Fruit fly (Drosophila melanogaster) whole organism, prepupa: ENCODE results near the gene Polr2B.

Source experiments
- Blimp-1 ChIP-seq: fragments of 200-800 bp; sonication (Bioruptor generic); optimal IDR thresholded peaks from 3 replicates; lab custom pipeline; 2017; ENCODE audit warnings: missing biosample characterization, missing genetic modification characterization, mild to moderate bottlenecking, moderate library complexity, missing genetic modification reagents
- CG10631 ChIP-seq: fragments of 200-800 bp; sonication (Bioruptor generic); optimal IDR thresholded peaks from 2 replicates; lab custom pipeline; 2016; ENCODE audit warnings: missing biosample characterization, missing genetic modification characterization
- CG10669 ChIP-seq: fragments of 200-800 bp; sonication (Bioruptor generic); optimal IDR thresholded peaks from 3 replicates; lab custom pipeline; 2018; ENCODE audit warnings: missing biosample characterization, mild to moderate bottlenecking, missing genetic modification characterization, moderate library complexity
- CG11762 ChIP-seq: fragments of 200-800 bp; sonication (Bioruptor generic); optimal IDR thresholded peaks from 3 replicates; lab custom pipeline; 2016; ENCODE audit warnings: missing biosample characterization, missing genetic modification characterization; ENCODE audit not compliant: insufficient read depth
- CG11902 ChIP-seq: fragments of 200-800 bp; sonication (Bioruptor generic); optimal IDR thresholded peaks from 3 replicates; lab custom pipeline; 2016; ENCODE audit warnings: missing biosample characterization, missing genetic modification characterization
- CG15336 ChIP-seq: fragments of 200-800 bp; sonication (Bioruptor generic); IDR thresholded peaks from 2 replicates; pipeline ENCODE4 v1.3.6; 2022; ENCODE audit warnings: missing biosample characterization, missing genetic modification characterization
- CG1621 ChIP-seq: fragments of 200-800 bp; sonication (Bioruptor generic); optimal IDR thresholded peaks from 3 replicates; lab custom pipeline; 2018; ENCODE audit warnings: missing biosample characterization, mild to moderate bottlenecking, missing genetic modification characterization
- CG16779 ChIP-seq: fragments of 200-800 bp; sonication (Bioruptor generic); optimal IDR thresholded peaks from 3 replicates; lab custom pipeline; 2017; ENCODE audit warnings: missing biosample characterization, mild to moderate bottlenecking, missing genetic modification characterization
- CG3032 ChIP-seq: fragments of 200-800 bp; optimal IDR thresholded peaks from 2 replicates; lab custom pipeline; 2019; ENCODE audit warnings: missing biosample characterization, mild to moderate bottlenecking, missing genetic modification characterization, moderate library complexity
- CG31627 ChIP-seq: fragments of 200-800 bp; sonication (Bioruptor generic); optimal IDR thresholded peaks from 3 replicates; lab custom pipeline; 2016; ENCODE audit warnings: missing biosample characterization, missing genetic modification characterization
- CG32006 ChIP-seq: fragments of 200-800 bp; sonication (Bioruptor generic); optimal IDR thresholded peaks from 3 replicates; lab custom pipeline; 2017; ENCODE audit warnings: missing biosample characterization, mild to moderate bottlenecking, missing genetic modification characterization
- CG34406 ChIP-seq: fragments of 200-800 bp; sonication (Bioruptor generic); optimal IDR thresholded peaks from 3 replicates; lab custom pipeline; 2016; ENCODE audit warnings: missing biosample characterization, missing genetic modification characterization
- CG3919 ChIP-seq: fragments of 200-800 bp; sonication (Bioruptor generic); optimal IDR thresholded peaks from 3 replicates; lab custom pipeline; 2016; ENCODE audit warnings: missing biosample characterization, missing genetic modification characterization
- CG6163 ChIP-seq: fragments of 200-800 bp; sonication (Bioruptor generic); IDR thresholded peaks from 3 replicates; pipeline ENCODE4 v1.3.6; 2022; ENCODE audit warnings: missing biosample characterization, missing genetic modification characterization
- CG6276 ChIP-seq: fragments of 200-800 bp; sonication (Bioruptor generic); optimal IDR thresholded peaks from 2 replicates; lab custom pipeline; 2017; ENCODE audit warnings: missing biosample characterization, mild to moderate bottlenecking, missing genetic modification characterization
- CG6792 ChIP-seq: fragments of 200-800 bp; sonication (Bioruptor generic); optimal IDR thresholded peaks from 3 replicates; lab custom pipeline; 2016; ENCODE audit warnings: missing biosample characterization, missing genetic modification characterization
- CG6808 ChIP-seq: fragments of 200-800 bp; sonication (Bioruptor generic); optimal IDR thresholded peaks from 3 replicates; lab custom pipeline; 2017; ENCODE audit warnings: missing biosample characterization, missing genetic modification characterization, mild to moderate bottlenecking, moderate library complexity, missing genetic modification reagents
- CG6854 ChIP-seq: fragments of 200-800 bp; sonication (Bioruptor generic); optimal IDR thresholded peaks from 2 replicates; lab custom pipeline; 2017; ENCODE audit warnings: missing biosample characterization, mild to moderate bottlenecking, missing genetic modification characterization
- CG7368 ChIP-seq: fragments of 200-800 bp; sonication (Bioruptor generic); optimal IDR thresholded peaks from 3 replicates; lab custom pipeline; 2016; ENCODE audit warnings: missing biosample characterization, missing genetic modification characterization
- CG8319 ChIP-seq: fragments of 200-800 bp; sonication (Bioruptor generic); optimal IDR thresholded peaks from 3 replicates; lab custom pipeline; 2016; ENCODE audit warnings: missing biosample characterization, missing genetic modification characterization
- CG9139 ChIP-seq: fragments of 200-800 bp; sonication (Bioruptor generic); optimal IDR thresholded peaks from 3 replicates; lab custom pipeline; 2017; ENCODE audit warnings: missing biosample characterization, mild to moderate bottlenecking, missing genetic modification characterization
- Eip75B ChIP-seq: fragments of 200-800 bp; sonication (Bioruptor generic); optimal IDR thresholded peaks from 3 replicates; lab custom pipeline; 2016; ENCODE audit warnings: missing biosample characterization, missing genetic modification characterization
- Eip78C ChIP-seq: fragments of 200-800 bp; sonication (Bioruptor generic); peaks from one replicate; lab custom pipeline; 2016; ENCODE audit warnings: missing biosample characterization, missing genetic modification characterization
- Eip93F ChIP-seq: fragments of 200-800 bp; sonication (Bioruptor generic); optimal IDR thresholded peaks from 2 replicates; lab custom pipeline; 2016; ENCODE audit warnings: missing biosample characterization, mild to moderate bottlenecking, missing genetic modification characterization
- Ets96B ChIP-seq: fragments of 200-800 bp; optimal IDR thresholded peaks from 2 replicates; lab custom pipeline; 2019; ENCODE audit warnings: missing biosample characterization, mild to moderate bottlenecking, missing genetic modification characterization, moderate library complexity
- Gug ChIP-seq: fragments of 200-800 bp; sonication (Bioruptor generic); IDR thresholded peaks from 2 replicates; pipeline ENCODE4 v1.3.6; 2022; ENCODE audit warnings: missing biosample characterization, missing genetic modification characterization
- Hr38 ChIP-seq: sonication (Bioruptor generic); optimal IDR thresholded peaks from 2 replicates; lab custom pipeline; 2016; ENCODE audit warnings: missing biosample characterization, missing genetic modification characterization
- Hr39 ChIP-seq: fragments of 200-800 bp; sonication (Bioruptor generic); optimal IDR thresholded peaks from 2 replicates; lab custom pipeline; 2016; ENCODE audit warnings: missing biosample characterization, missing genetic modification characterization
- Hr4 ChIP-seq: fragments of 200-800 bp; sonication (Bioruptor generic); optimal IDR thresholded peaks from 3 replicates; lab custom pipeline; 2016; ENCODE audit warnings: missing biosample characterization, missing genetic modification characterization
- Lpt ChIP-seq: fragments of 200-800 bp; sonication (Bioruptor generic); optimal IDR thresholded peaks from 3 replicates; lab custom pipeline; 2016; ENCODE audit warnings: missing biosample characterization, missing genetic modification characterization
- OdsH ChIP-seq: fragments of 200-800 bp; sonication (Bioruptor generic); optimal IDR thresholded peaks from 3 replicates; lab custom pipeline; 2016; ENCODE audit warnings: missing biosample characterization, missing genetic modification characterization
- Sox102F ChIP-seq: fragments of 200-800 bp; sonication (Bioruptor generic); optimal IDR thresholded peaks from 2 replicates; lab custom pipeline; 2016; ENCODE audit warnings: missing biosample characterization, mild to moderate bottlenecking, missing genetic modification characterization
- Sox14 ChIP-seq: fragments of 200-800 bp; sonication (Bioruptor generic); optimal IDR thresholded peaks from 3 replicates; lab custom pipeline; 2016; ENCODE audit warnings: missing biosample characterization, missing genetic modification characterization
- Sox15 ChIP-seq: fragments of 200-800 bp; sonication (Bioruptor generic); optimal IDR thresholded peaks from 3 replicates; lab custom pipeline; 2016; ENCODE audit warnings: missing biosample characterization, missing genetic modification characterization
- acj6 ChIP-seq: fragments of 200-800 bp; sonication (Bioruptor generic); optimal IDR thresholded peaks from 3 replicates; lab custom pipeline; 2016; ENCODE audit warnings: missing biosample characterization, missing genetic modification characterization
- dac ChIP-seq: fragments of 200-800 bp; sonication (Bioruptor generic); optimal IDR thresholded peaks from 2 replicates; lab custom pipeline; 2017; ENCODE audit warnings: missing biosample characterization, mild to moderate bottlenecking, missing genetic modification characterization
- esn ChIP-seq: fragments of 200-800 bp; sonication (Bioruptor generic); optimal IDR thresholded peaks from 2 replicates; lab custom pipeline; 2016; ENCODE audit warnings: missing biosample characterization, mild to moderate bottlenecking, missing genetic modification characterization, moderate library complexity
- fd59A ChIP-seq: fragments of 200-800 bp; sonication (Bioruptor generic); optimal IDR thresholded peaks from 2 replicates; lab custom pipeline; 2017; ENCODE audit warnings: missing biosample characterization, mild to moderate bottlenecking, missing genetic modification characterization, missing genetic modification reagents
- fd85E ChIP-seq: fragments of 200-800 bp; sonication (Bioruptor generic); optimal IDR thresholded peaks from 3 replicates; lab custom pipeline; 2016; ENCODE audit warnings: missing biosample characterization, missing genetic modification characterization
- lz ChIP-seq: fragments of 200-800 bp; sonication (Bioruptor generic); optimal IDR thresholded peaks from 3 replicates; lab custom pipeline; 2016; ENCODE audit warnings: missing biosample characterization, missing genetic modification characterization
- net ChIP-seq: fragments of 200-800 bp; sonication (Bioruptor generic); optimal IDR thresholded peaks from 3 replicates; lab custom pipeline; 2016; ENCODE audit warnings: missing biosample characterization, missing genetic modification characterization
- salr ChIP-seq, 2 experiments: fragments of 200-800 bp; sonication (Bioruptor generic); optimal IDR thresholded peaks; 3 replicates each; lab custom pipeline; 2016 to 2018; ENCODE audit warnings: missing biosample characterization in 2 of 2, missing genetic modification characterization in 2 of 2, mild to moderate bottlenecking in 1 of 2
- ss ChIP-seq, 2 experiments: fragments of 200-800 bp; sonication (Bioruptor generic); optimal IDR thresholded peaks; 2 replicates in 1 of 2; 3 replicates in 1 of 2; lab custom pipeline; 2017 to 2018; ENCODE audit warnings: mild to moderate bottlenecking in 2 of 2, missing biosample characterization in 2 of 2, missing genetic modification characterization in 2 of 2, moderate library complexity in 1 of 2
- topi ChIP-seq: fragments of 200-800 bp; sonication (Bioruptor generic); optimal IDR thresholded peaks from 3 replicates; lab custom pipeline; 2016; ENCODE audit warnings: missing biosample characterization, missing genetic modification characterization
- vri ChIP-seq: fragments of 200-800 bp; sonication (Bioruptor generic); optimal IDR thresholded peaks from 3 replicates; lab custom pipeline; 2016; ENCODE audit warnings: missing biosample characterization, mild to moderate bottlenecking, missing genetic modification characterization

Polr2B gene

DNA sequence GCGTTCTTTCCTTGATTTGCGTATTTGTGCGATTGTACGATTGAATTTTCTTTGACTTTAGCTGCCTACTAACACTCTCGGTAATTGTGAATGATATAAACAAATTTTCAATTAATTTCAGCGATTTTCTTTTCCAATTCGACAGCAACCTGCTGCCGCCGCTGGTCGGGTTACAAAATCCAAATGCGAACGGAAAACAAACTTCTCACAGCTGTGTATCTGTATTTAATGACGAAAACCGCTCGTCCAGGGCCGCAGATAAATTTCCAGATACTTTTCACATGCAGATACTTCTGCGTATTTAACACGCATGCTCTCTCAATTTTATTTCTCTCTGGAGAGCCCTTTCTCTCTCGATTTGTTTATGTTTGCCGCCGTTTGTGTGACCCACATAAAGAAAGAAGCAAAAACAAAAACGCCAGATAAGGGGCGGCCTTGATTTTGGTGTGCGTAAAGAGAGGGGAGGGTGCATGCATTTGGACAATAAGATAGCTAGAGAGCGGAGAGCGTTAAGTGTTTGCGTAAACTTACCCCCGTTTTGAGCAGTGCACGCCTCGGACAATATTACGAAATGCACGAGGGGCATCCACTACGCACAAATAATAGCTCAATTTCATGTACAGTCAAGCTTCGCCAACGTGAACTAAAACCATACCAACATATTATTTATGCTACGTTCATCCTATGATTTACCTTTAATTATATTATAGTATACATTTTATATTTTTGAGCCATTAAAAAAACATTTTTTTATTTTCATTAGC, 17.3 kb upstream of the Polr2B start, which contains the start of gene CG12402 (continued):
- TF ChIP-seq vri (GFP tag; lab: Kevin White, UChicago) (peak; percentile 64), CG11762 (GFP tag; lab: Kevin White, UChicago) (no peak), Hr38 (GFP tag; lab: Kevin White, UChicago) (no peak), Gug (GFP tag; lab: Robert Waterston, UW) (peak; percentile 50), CG3032 (no peak), CG6276 (GFP tag; lab: Kevin White, UChicago) (peak; percentile 43), CG6854 (GFP tag; lab: Kevin White, UChicago) (no peak), Ets96B (peak; percentile 6), OdsH (peak; percentile 6), Sox102F (peak; percentile 26), Eip93F (GFP tag; lab: Kevin White, UChicago) (no peak), Sox14 (GFP tag; lab: Kevin White, UChicago) (no peak), CG32006 (GFP tag; lab: Kevin White, UChicago) (peak; percentile 35), CG7368 (GFP tag; lab: Kevin White, UChicago) (peak; percentile 23), ss (GFP tag; optimal IDR thresholded peaks at IDR 0.05; lab: Kevin White, UChicago) (peak in 1 of 2 experiments; percentile 35), CG10669 (GFP tag; lab: Kevin White, UChicago) (peak; percentile 35), CG31627 (no peak), CG16779 (peak; percentile 11), esn (GFP tag; lab: Kevin White, UChicago) (no peak), CG3919 (GFP tag; lab: Kevin White, UChicago) (peak; percentile 60), lz (GFP tag; lab: Kevin White, UChicago) (no peak), CG11902 (no peak), topi (GFP tag; lab: Kevin White, UChicago) (no peak), CG34406 (GFP tag; lab: Kevin White, UChicago) (peak; percentile 17), CG10631 (GFP tag; lab: Kevin White, UChicago) (peak; percentile 37), Hr4 (peak; percentile 14), CG6163 (GFP tag; lab: Robert Waterston, UW) (peak; percentile 57; the same call in 1 of the 3 replicates), dac (GFP tag; lab: Kevin White, UChicago) (peak; percentile 35), CG15336 (GFP tag; lab: Robert Waterston, UW) (peak; percentile 60; the same call in 1 of the 2 replicates), Hr39 (GFP tag; lab: Kevin White, UChicago) (peak; percentile 58), CG8319 (no peak), Sox15 (GFP tag; lab: Kevin White, UChicago) (no peak), Eip75B (GFP tag; lab: Kevin White, UChicago) (peak; percentile 85), fd59A (GFP tag; lab: Kevin White, UChicago) (peak; percentile 18), CG6808 (GFP tag; lab: Kevin White, UChicago) (peak; percentile 30), fd85E (no peak), CG9139 (GFP tag; lab: Kevin White, UChicago) (no peak), salr (GFP tag; optimal IDR thresholded peaks at IDR 0.05; lab: Kevin White, UChicago) (no peak), acj6 (GFP tag; lab: Kevin White, UChicago) (peak; percentile 19)
- TF ChIP-seq, all 60 proteins: peak for 35

DNA sequence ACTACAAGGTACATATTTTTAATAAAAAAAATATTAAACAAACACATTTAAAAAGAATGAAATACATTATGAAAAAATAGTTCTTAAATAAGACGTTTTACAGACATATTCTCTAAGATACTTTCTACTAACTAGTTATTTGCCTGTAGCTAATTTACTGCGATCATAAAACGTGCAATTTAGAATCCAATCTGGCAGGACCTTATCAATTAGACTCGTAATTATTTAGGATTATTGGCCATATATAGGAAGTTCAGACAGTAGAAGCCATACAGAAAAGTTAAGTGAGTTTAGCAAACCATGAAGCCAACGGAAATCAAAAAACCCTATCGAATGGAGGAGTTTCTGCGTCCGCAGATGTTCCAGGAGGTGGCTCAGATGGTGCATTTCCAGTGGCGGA, 16.4 kb upstream of the Polr2B start, which contains the start of gene Or88a:
TSS of gene Or88a (plus strand) at position 301 of the 400 bp plus-strand sequence.
- TF ChIP-seq net (GFP tag; lab: Kevin White, UChicago), result no peak
- TF ChIP-seq Blimp-1 (GFP tag; lab: Kevin White, UChicago), result no peak
- no peak for TF ChIP-seq fd59A (GFP tag; lab: Kevin White, UChicago)
- TF ChIP-seq CG31627, result no peak
- no peak for TF ChIP-seq CG6792 (GFP tag; lab: Kevin White, UChicago)
- TF ChIP-seq CG11902, result no peak
- TF ChIP-seq Eip78C (GFP tag; lab: Kevin White, UChicago), result no peak
- TF ChIP-seq CG1621 (tag; lab: Kevin White, UChicago), result no peak
- TF ChIP-seq dac (GFP tag; lab: Kevin White, UChicago), result no peak
- TF ChIP-seq CG6276 (GFP tag; lab: Kevin White, UChicago), result no peak
- TF ChIP-seq Lpt (GFP tag; lab: Kevin White, UChicago), result no peak
- no peak for TF ChIP-seq OdsH
- no peak for TF ChIP-seq CG6163 (GFP tag; lab: Robert Waterston, UW)
- TF ChIP-seq lz (GFP tag; lab: Kevin White, UChicago), result no peak
- TF ChIP-seq, all 60 proteins: peak for 0
